Worm (Caenorhabditis elegans): Measurements from ENCODE around the gene C18H9.5.

Gene C18H9.5

DNA sequence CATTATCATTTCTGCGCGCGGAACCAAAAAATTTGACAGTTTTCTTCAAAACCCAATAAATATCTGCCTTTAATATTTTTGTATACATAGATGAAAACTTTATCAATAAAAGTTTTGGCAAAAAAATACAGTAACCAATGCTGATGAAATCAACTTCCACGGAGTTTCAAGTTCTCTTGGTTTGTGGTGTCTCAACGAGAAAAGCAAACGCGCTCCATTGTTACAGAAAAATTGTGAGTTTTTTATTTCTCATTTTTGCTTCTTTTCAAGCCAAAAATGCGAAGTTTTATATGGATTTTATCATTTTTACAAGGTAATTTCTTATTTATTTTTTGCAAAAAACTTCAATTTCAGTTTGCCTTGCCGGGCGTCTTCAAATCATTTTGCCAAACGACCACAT, 39.3 kb upstream of the C18H9.5 start, which contains the start of gene T14B4.3 (continued):
- TF ChIP-seq pax-1 (tag; optimal IDR thresholded peaks at IDR 0.05) (peak; percentile 6), T23F11.4 (GFP tag; optimal IDR thresholded peaks at IDR 0.05) (no peak), dmd-4 (tag; optimal IDR thresholded peaks at IDR 0.05; ENCODE audit: borderline replicate concordance) (no peak), rnt-1 (tag; optimal IDR thresholded peaks at IDR 0.05) (peak; percentile 49), ceh-31 (tag; optimal IDR thresholded peaks at IDR 0.05) (peak; percentile 95), gmeb-2 (tag; optimal IDR thresholded peaks at IDR 0.05) (no peak), mec-3 (tag; optimal IDR thresholded peaks at IDR 0.05; ENCODE audit: borderline replicate concordance) (no peak), hlh-6 (tag; optimal IDR thresholded peaks at IDR 0.05) (no peak), ceh-30 (tag; optimal IDR thresholded peaks at IDR 0.05) (no peak), ama-1 (optimal IDR thresholded peaks at IDR 0.05) (no peak), ceh-34 (tag; optimal IDR thresholded peaks at IDR 0.05) (peak; percentile 58), ceh-48 (tag; optimal IDR thresholded peaks at IDR 0.05) (no peak), ahr-1 (tag; optimal IDR thresholded peaks at IDR 0.05) (peak; percentile 50), ceh-19 (GFP tag; optimal IDR thresholded peaks at IDR 0.05) (no peak), unc-3 (GFP tag; conservative IDR thresholded peaks at IDR 0.05) (no peak), unc-3 (tag; optimal IDR thresholded peaks at IDR 0.05) (no peak), sox-4 (tag; optimal IDR thresholded peaks at IDR 0.05) (no peak), npax-4 (tag; optimal IDR thresholded peaks at IDR 0.05) (no peak), dve-1 (tag; optimal IDR thresholded peaks at IDR 0.05) (no peak), ceh-9 (tag; optimal IDR thresholded peaks at IDR 0.05) (no peak), ceh-14 (tag; optimal IDR thresholded peaks at IDR 0.05) (peak; percentile 69), C38D4.7 (GFP tag; optimal IDR thresholded peaks at IDR 0.05) (no peak), fkh-10 (GFP tag; optimal IDR thresholded peaks at IDR 0.05) (no peak), ztf-16 (tag; optimal IDR thresholded peaks at IDR 0.05) (peak; percentile 39), sox-2 (GFP tag; IDR thresholded peaks at IDR 0.05) (no peak), tbx-2 (tag; optimal IDR thresholded peaks at IDR 0.05) (peak; percentile 91), hlh-13 (GFP tag; optimal IDR thresholded peaks at IDR 0.05) (no peak), ets-4 (tag; optimal IDR thresholded peaks at IDR 0.05) (peak; percentile 76), ttx-3 (tag; optimal IDR thresholded peaks at IDR 0.05) (no peak), eyg-1 (tag; optimal IDR thresholded peaks at IDR 0.05) (no peak), nhr-232 (tag; optimal IDR thresholded peaks at IDR 0.05) (no peak), ceh-6 (GFP tag; optimal IDR thresholded peaks at IDR 0.05) (no peak), ceh-2 (tag; optimal IDR thresholded peaks at IDR 0.05) (peak; percentile 78), hlh-15 (tag; optimal IDR thresholded peaks at IDR 0.05) (no peak), unc-86 (tag; optimal IDR thresholded peaks at IDR 0.05) (peak; percentile 15), ref-2 (tag; optimal IDR thresholded peaks at IDR 0.05) (peak; percentile 76), K02D7.2 (tag; optimal IDR thresholded peaks at IDR 0.05) (no peak), nhr-11 (tag; optimal IDR thresholded peaks at IDR 0.05) (no peak), unc-42 (tag; optimal IDR thresholded peaks at IDR 0.05) (peak; percentile 44)

- TF ChIP-seq tbx-2 (tag; optimal IDR thresholded peaks at IDR 0.05) = no peak
- no peak for TF ChIP-seq ceh-9 (tag; optimal IDR thresholded peaks at IDR 0.05)
Measured at ce11 chrII:6733718-6734117, 38.4 kb upstream of the C18H9.5 start, which contains the start of gene T14B4.9. T14B4.9 (minus strand) TSS chrII:6733818.

DNA sequence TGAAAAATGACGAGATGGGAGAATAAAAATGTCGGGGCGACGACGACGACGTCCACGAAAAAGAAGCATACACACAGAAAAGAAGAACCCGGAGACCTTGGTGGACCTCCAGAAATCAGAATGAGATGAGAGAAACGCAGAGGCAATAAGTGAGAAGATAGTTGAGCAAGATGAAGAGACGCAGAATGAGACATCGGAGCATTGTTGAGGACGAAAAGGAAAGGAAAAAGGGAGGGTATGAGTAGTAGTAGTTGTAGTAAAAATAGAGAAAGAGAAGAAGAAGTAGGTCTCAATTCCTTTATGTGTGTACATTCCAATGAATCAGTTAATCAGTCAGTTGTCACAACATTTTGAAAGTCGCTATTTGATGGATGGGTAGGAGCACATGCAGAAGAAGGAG, 34.0 kb upstream of the C18H9.5 start, which contains the start of gene T14B4.8:
Gene T14B4.8 (minus strand): TSS at position 60 of the 400 bp plus-strand sequence.
- TF ChIP-seq unc-42 (tag; optimal IDR thresholded peaks at IDR 0.05) (peak; percentile 57), lin-11 (tag; optimal IDR thresholded peaks at IDR 0.05) (no peak), tbx-2 (tag; optimal IDR thresholded peaks at IDR 0.05) (peak; percentile 21), nfya-1 (tag; optimal IDR thresholded peaks at IDR 0.05) (peak; percentile 12), C08G9.2 (tag; optimal IDR thresholded peaks at IDR 0.05) (no peak), ceh-31 (tag; optimal IDR thresholded peaks at IDR 0.05) (peak; percentile 31), elt-2 (tag; optimal IDR thresholded peaks at IDR 0.05) (peak; percentile 2), ceh-48 (tag; optimal IDR thresholded peaks at IDR 0.05) (no peak), pqm-1 (tag; optimal IDR thresholded peaks at IDR 0.05) (no peak), unc-55 (GFP tag; optimal IDR thresholded peaks at IDR 0.05) (peak; percentile 63)
